Worm (Caenorhabditis elegans): ENCODE results near the gene mdt-4.

Gene mdt-4

DNA sequence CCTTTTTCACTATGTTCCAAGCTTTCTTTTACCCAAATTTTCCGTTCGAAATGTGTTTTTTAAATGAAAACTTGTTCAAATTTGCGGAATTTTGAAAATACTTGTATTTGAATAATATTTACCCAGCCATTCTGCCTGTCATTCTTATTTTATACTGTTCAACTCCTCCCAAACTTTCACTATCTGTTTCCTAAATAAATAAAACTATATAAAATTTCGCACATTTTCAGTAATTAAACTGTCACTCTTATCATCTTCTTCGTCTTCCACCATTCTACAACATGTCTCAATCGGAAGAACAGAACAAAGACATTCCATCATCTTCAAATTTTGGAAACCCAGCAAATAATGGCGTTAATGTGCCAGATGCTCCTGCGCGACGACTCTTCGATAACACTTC, 39.0 kb downstream of the mdt-4 start, which contains the start of gene btbd-10:
Gene btbd-10 (plus strand): TSS at position 231 of the 400 bp plus-strand sequence.
- TF ChIP-seq cebp-1 (GFP tag; IDR thresholded peaks at IDR 0.05) (no peak), cebp-1 (tag; optimal IDR thresholded peaks at IDR 0.05) (no peak), pha-4 (tag; optimal IDR thresholded peaks at IDR 0.05) (peak; percentile 7), unc-62 (GFP tag; optimal IDR thresholded peaks at IDR 0.05) (peak; percentile 67)

DNA sequence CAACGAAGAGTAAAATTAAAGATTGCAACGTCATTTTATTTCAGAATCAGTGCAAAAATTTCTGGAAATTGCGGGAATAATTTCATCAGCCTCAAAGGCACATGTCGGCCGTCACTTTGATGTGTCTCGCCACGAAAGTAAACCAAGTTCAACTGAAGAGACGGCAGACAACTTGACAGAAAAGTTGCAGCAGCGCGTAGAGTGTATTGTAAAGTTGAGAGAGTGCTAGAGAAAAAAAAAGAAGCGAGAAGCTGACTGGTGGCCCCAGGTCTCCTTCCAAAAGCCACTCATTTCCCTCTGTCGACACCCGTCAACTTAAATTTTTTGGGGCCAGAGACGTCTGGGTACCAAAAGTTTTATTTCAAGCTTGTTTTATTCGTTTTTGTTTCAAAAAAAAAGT, 39.5 kb downstream of the mdt-4 start:
- TF ChIP-seq ekl-4 (GFP tag; IDR thresholded peaks at IDR 0.05) (peak; percentile 64), nfyb-1 (GFP tag; IDR thresholded peaks at IDR 0.05) (0 out of 2 replicates have a peak, but pooled peaks have one; percentile 27), zfh-2 (GFP tag; conservative IDR thresholded peaks at IDR 0.05) (no peak; the same call in 1 of the 2 replicates), F33H1.4 (GFP tag; IDR thresholded peaks at IDR 0.05) (peak; percentile 84), D2030.7 (GFP tag; IDR thresholded peaks at IDR 0.05) (peak; percentile 69), ccch-3 (GFP tag; optimal IDR thresholded peaks at IDR 0.05) (no peak), madf-8 (GFP tag; conservative IDR thresholded peaks at IDR 0.05) (peak; percentile 47; the same call in 1 of the 2 replicates), nhr-80 (tag; optimal IDR thresholded peaks at IDR 0.05) (peak; percentile 15), cebp-1 (GFP tag; IDR thresholded peaks at IDR 0.05) (peak; percentile 66), cebp-1 (tag; optimal IDR thresholded peaks at IDR 0.05) (peak; percentile 80), madf-6 (GFP tag; IDR thresholded peaks at IDR 0.05) (peak; percentile 82), Y67H2A.10 (GFP tag; conservative IDR thresholded peaks at IDR 0.05) (0 out of 2 replicates have a peak, but pooled peaks have one; percentile 49), dox-1 (GFP tag; IDR thresholded peaks at IDR 0.05) (peak; percentile 73), ceh-91 (GFP tag; IDR thresholded peaks at IDR 0.05) (peak; percentile 39; the same call in 1 of the 2 replicates), unc-62 (GFP tag; optimal IDR thresholded peaks at IDR 0.05) (peak; percentile 29), F57A8.1 (GFP tag; optimal IDR thresholded peaks at IDR 0.05) (no peak), cebp-2 (GFP tag; IDR thresholded peaks at IDR 0.05) (no peak), hlh-26 (GFP tag; conservative IDR thresholded peaks at IDR 0.05) (no peak), hsf-1 (GFP tag; IDR thresholded peaks at IDR 0.05) (peak; percentile 96), dpl-1 (GFP tag; optimal IDR thresholded peaks at IDR 0.05) (peak; percentile 31), lin-40 (tag; optimal IDR thresholded peaks at IDR 0.05) (peak; percentile 24), F37B4.10 (GFP tag; IDR thresholded peaks at IDR 0.05) (no peak), ZK185.1 (tag; optimal IDR thresholded peaks at IDR 0.05; ENCODE audit: poor library complexity, severe bottlenecking) (peak; percentile 58), lsl-1 (GFP tag; optimal IDR thresholded peaks at IDR 0.05) (peak; percentile 77), lir-1 (GFP tag; conservative IDR thresholded peaks at IDR 0.05) (0 out of 2 replicates have a peak, but pooled peaks have one; percentile 10), snpc-1.1 (tag; optimal IDR thresholded peaks at IDR 0.05; ENCODE audit: insufficient read depth) (peak; percentile 52), nfya-1 (tag; optimal IDR thresholded peaks at IDR 0.05; ENCODE audit: borderline replicate concordance, insufficient read depth) (no peak), rpc-1 (optimal IDR thresholded peaks at IDR 0.05) (peak; percentile 36), rpc-1 (tag; optimal IDR thresholded peaks at IDR 0.05) (no peak), tbp1 (GFP tag; optimal IDR thresholded peaks at IDR 0.05) (peak; percentile 62), ztf-18 (tag; optimal IDR thresholded peaks at IDR 0.05) (peak; percentile 17), snpc-4 (GFP tag; optimal IDR thresholded peaks at IDR 0.05) (peak; percentile 47), snpc-4 (tag; optimal IDR thresholded peaks at IDR 0.05) (peak; percentile 59 to 84 (median 65)), chd-7 (tag; optimal IDR thresholded peaks at IDR 0.05) (peak; percentile 9), lsy-27 (tag; optimal IDR thresholded peaks at IDR 0.05; ENCODE audit: borderline replicate concordance, insufficient read depth) (peak; percentile 60), gei-17 (GFP tag; optimal IDR thresholded peaks at IDR 0.05) (no peak), snpc-3.4 (tag; optimal IDR thresholded peaks at IDR 0.05) (peak; percentile 60), F49E8.2 (tag; optimal IDR thresholded peaks at IDR 0.05; ENCODE audit: insufficient read depth) (peak; percentile 44), efl-1 (GFP tag; optimal IDR thresholded peaks at IDR 0.05) (peak; percentile 69), lin-35 (GFP tag; optimal IDR thresholded peaks at IDR 0.05) (peak in 1 of 3 experiments; percentile 68), pbrm-1 (GFP tag; IDR thresholded peaks at IDR 0.05) (peak; percentile 67; the same call in 1 of the 2 replicates), mcd-1 (GFP tag; IDR thresholded peaks at IDR 0.05) (peak; percentile 70), F23B12.7 (tag; optimal IDR thresholded peaks at IDR 0.05; ENCODE audit: insufficient read depth) (peak; percentile 80), K11D2.4 (GFP tag; IDR thresholded peaks at IDR 0.05) (no peak)
